Worm (Caenorhabditis elegans): ENCODE results near the gene T05H10.1.

T05H10.1 gene

ce11 chrII:8039416-8039815 is 3.0 kb upstream of the T05H10.1 start, which contains the start of the genes ubh-4 and algn-6 (continued):
- TF ChIP-seq unc-39 (tag; optimal IDR thresholded peaks at IDR 0.05) (no peak), F37D6.2 (tag; optimal IDR thresholded peaks at IDR 0.05) (no peak), lin-38 (GFP tag; IDR thresholded peaks at IDR 0.05) (peak; percentile 95), ceh-82 (tag; optimal IDR thresholded peaks at IDR 0.05) (no peak), Y105C5A.15 (GFP tag; IDR thresholded peaks at IDR 0.05) (no peak), fkh-10 (GFP tag; optimal IDR thresholded peaks at IDR 0.05) (no peak), spr-3 (GFP tag; optimal IDR thresholded peaks at IDR 0.05) (no peak), daf-8 (GFP tag; IDR thresholded peaks at IDR 0.05) (no peak), lin-13 (GFP tag; optimal IDR thresholded peaks at IDR 0.05) (no peak), skn-1 (tag; optimal IDR thresholded peaks at IDR 0.05) (no peak), hlh-11 (tag; optimal IDR thresholded peaks at IDR 0.05) (peak; percentile 36), ces-1 (GFP tag; optimal IDR thresholded peaks at IDR 0.05) (no peak), fos-1 (tag; optimal IDR thresholded peaks at IDR 0.05) (no peak), egl-27 (tag; optimal IDR thresholded peaks at IDR 0.05) (no peak), F26F4.8 (GFP tag; conservative IDR thresholded peaks at IDR 0.05) (no peak), mes-2 (tag; optimal IDR thresholded peaks at IDR 0.05; ENCODE audit: poor library complexity, severe bottlenecking) (peak; percentile 95), mdt-29 (GFP tag; IDR thresholded peaks at IDR 0.05) (no peak), egl-43 (GFP tag; IDR thresholded peaks at IDR 0.05) (no peak), cey-2 (tag; optimal IDR thresholded peaks at IDR 0.05; ENCODE audit: borderline replicate concordance, insufficient read depth) (no peak), nhr-28 (tag; optimal IDR thresholded peaks at IDR 0.05) (peak; percentile 65), dve-1 (tag; optimal IDR thresholded peaks at IDR 0.05; ENCODE audit: insufficient read depth) (peak; percentile 48), ceh-20 (GFP tag; IDR thresholded peaks at IDR 0.05) (no peak), ctbp-1 (GFP tag; IDR thresholded peaks at IDR 0.05) (no peak), set-16 (GFP tag; IDR thresholded peaks at IDR 0.05) (no peak), mep-1 (tag; optimal IDR thresholded peaks at IDR 0.05) (peak; percentile 57), T26A8.4 (GFP tag; IDR thresholded peaks at IDR 0.05) (no peak), nhr-102 (tag; optimal IDR thresholded peaks at IDR 0.05) (no peak), ceh-32 (tag; optimal IDR thresholded peaks at IDR 0.05; ENCODE audit: poor library complexity) (no peak), T20F7.1 (GFP tag; optimal IDR thresholded peaks at IDR 0.05) (peak; percentile 90), tag-97 (GFP tag; IDR thresholded peaks at IDR 0.05) (no peak), vab-7 (GFP tag; IDR thresholded peaks at IDR 0.05) (0 out of 2 replicates have a peak, but pooled peaks have one; percentile 22), aha-1 (tag) (no peak), lir-3 (tag; optimal IDR thresholded peaks at IDR 0.05) (no peak), ceh-44 (GFP tag; IDR thresholded peaks at IDR 0.05) (no peak), lsy-2 (tag; optimal IDR thresholded peaks at IDR 0.05) (peak; percentile 38 to 95), R02D3.7 (tag; optimal IDR thresholded peaks at IDR 0.05) (no peak), nhr-76 (tag; optimal IDR thresholded peaks at IDR 0.05) (no peak), F10B5.3 (tag; optimal IDR thresholded peaks at IDR 0.05) (no peak), dmd-9 (GFP tag; IDR thresholded peaks at IDR 0.05) (no peak), php-3 (GFP tag; IDR thresholded peaks at IDR 0.05) (no peak), duxl-1 (tag; optimal IDR thresholded peaks at IDR 0.05; ENCODE audit: poor library complexity) (no peak), nhr-237 (tag; optimal IDR thresholded peaks at IDR 0.05) (no peak), ZK337.2 (GFP tag; IDR thresholded peaks at IDR 0.05) (0 out of 2 replicates have a peak, but pooled peaks have one; percentile 4), F44E2.7 (GFP tag; IDR thresholded peaks at IDR 0.05) (no peak), dmd-8 (GFP tag; IDR thresholded peaks at IDR 0.05) (no peak), zip-11 (GFP tag; IDR thresholded peaks at IDR 0.05) (no peak), nhr-10 (tag; optimal IDR thresholded peaks at IDR 0.05) (no peak), saeg-2 (GFP tag; IDR thresholded peaks at IDR 0.05) (no peak), arid-1 (GFP tag; conservative IDR thresholded peaks at IDR 0.05) (no peak), zfp-3 (GFP tag; conservative IDR thresholded peaks at IDR 0.05) (no peak), mxl-2 (GFP tag; conservative IDR thresholded peaks at IDR 0.05) (no peak)
